Fruit fly (Drosophila melanogaster): Measurements from ENCODE around the gene CG10512.

DNA sequence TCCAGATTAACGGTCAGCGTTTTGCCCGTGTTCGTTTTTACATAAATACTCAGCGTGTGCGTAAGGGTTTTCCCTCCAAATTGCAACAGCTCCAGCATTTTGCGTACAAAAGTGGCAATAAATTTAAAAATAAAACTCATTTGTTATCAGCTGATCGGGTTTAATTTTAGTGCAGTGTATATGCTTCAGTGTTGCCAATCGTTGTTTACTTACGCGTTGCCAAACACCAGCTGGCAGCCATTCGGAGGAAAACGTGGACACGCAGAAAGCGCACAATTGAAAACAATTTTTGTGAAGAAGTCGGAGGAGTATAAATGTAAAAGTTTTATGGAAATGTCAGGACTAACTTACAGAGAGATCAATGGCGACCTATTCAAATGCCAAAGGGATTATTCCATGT is 6.2 kb upstream of the CG10512 start, which contains the start of the genes Targ3 and park:
- TF ChIP-seq CG34367 (tag; optimal IDR thresholded peaks at IDR 0.05): no peak
- TF ChIP-seq Pif1A (GFP tag; optimal IDR thresholded peaks at IDR 0.05): no peak
- no peak for TF ChIP-seq CG15710 (tag; optimal IDR thresholded peaks at IDR 0.05)
- no peak for TF ChIP-seq Ets98B (GFP tag; IDR thresholded peaks at IDR 0.05)
- TF ChIP-seq gl (tag; optimal IDR thresholded peaks at IDR 0.05): no peak
- no peak for TF ChIP-seq CG12605 (GFP tag; IDR thresholded peaks at IDR 0.05)
